Fruit fly (Drosophila melanogaster) whole organism, adult: ENCODE measurements around the gene frma.

Experiments used
- CG1620 ChIP-seq: fragments of 200-800 bp; sonication (Bioruptor generic); optimal IDR thresholded peaks from 2 replicates; lab custom pipeline; 2016; ENCODE audit warnings: missing biosample characterization, missing genetic modification characterization
- CG33017 ChIP-seq: fragments of 200-800 bp; sonication (Bioruptor generic); optimal IDR thresholded peaks from 2 replicates; lab custom pipeline; 2018; ENCODE audit warnings: missing biosample characterization, mild to moderate bottlenecking, missing genetic modification characterization, moderate library complexity
- CG7045 ChIP-seq: fragments of 200-800 bp; sonication (Bioruptor generic); optimal IDR thresholded peaks from 2 replicates; lab custom pipeline; 2017; ENCODE audit warnings: missing biosample characterization, mild to moderate bottlenecking, missing genetic modification characterization
- Clk ChIP-seq: fragments of 200-800 bp; sonication (Bioruptor generic); optimal IDR thresholded peaks from 2 replicates; lab custom pipeline; 2017; ENCODE audit warnings: missing biosample characterization, missing genetic modification characterization
- Crg-1 ChIP-seq: fragments of 200-800 bp; sonication (Bioruptor generic); optimal IDR thresholded peaks from 2 replicates; lab custom pipeline; 2016; ENCODE audit warnings: missing biosample characterization, missing genetic modification characterization
- Hr96 ChIP-seq: fragments of 200-800 bp; sonication (Bioruptor generic); optimal IDR thresholded peaks from 2 replicates; lab custom pipeline; 2016; ENCODE audit warnings: missing biosample characterization, missing genetic modification characterization
- Mnt ChIP-seq: fragments of 200-800 bp; sonication (Bioruptor generic); optimal IDR thresholded peaks from 2 replicates; lab custom pipeline; 2016; ENCODE audit warnings: missing biosample characterization, mild to moderate bottlenecking, missing genetic modification characterization
- bab1 ChIP-seq: fragments of 200-800 bp; sonication (Bioruptor generic); optimal IDR thresholded peaks from 3 replicates; lab custom pipeline; 2019; ENCODE audit warnings: missing biosample characterization, mild to moderate bottlenecking, missing genetic modification characterization, moderate library complexity
- cic ChIP-seq: fragments of 200-800 bp; sonication (Bioruptor generic); optimal IDR thresholded peaks from 2 replicates; lab custom pipeline; 2017; ENCODE audit warnings: missing biosample characterization, mild to moderate bottlenecking, missing genetic modification characterization, moderate library complexity
- kay ChIP-seq: fragments of 200-800 bp; sonication (Bioruptor generic); peaks from one replicate; lab custom pipeline; 2016; ENCODE audit warnings: missing biosample characterization, missing genetic modification characterization, borderline replicate concordance

- TF ChIP-seq bab1 (no peak), CG7045 (GFP tag; lab: Kevin White, UChicago) (no peak), CG1620 (no peak), Crg-1 (no peak), kay (GFP tag; lab: Kevin White, UChicago) (no peak), Clk (GFP tag; lab: Kevin White, UChicago) (no peak), cic (GFP tag; lab: Kevin White, UChicago) (no peak), Mnt (GFP tag; lab: Kevin White, UChicago) (no peak), CG33017 (tag; lab: Kevin White, UChicago) (no peak), Hr96 (no peak)
These were observed 875 bp upstream of the frma start for dm6 chrX:5496727-5497126.
